Worm (Caenorhabditis elegans) whole organism, mixed stage, embryonic: ENCODE results near the gene pkhm-2.

Source experiments
- M03D4.4 ChIP-seq: sonication (generic microtip); optimal IDR thresholded peaks from 2 replicates; lab custom pipeline; 2017; ENCODE audit warnings: mild to moderate bottlenecking, missing genetic modification characterization, missing compliant biosample characterization
- bed-3 ChIP-seq: fragments of 200-800 bp; sonication (Bioruptor generic); optimal IDR thresholded peaks from 3 replicates; lab custom pipeline; 2018; ENCODE audit warnings: mild to moderate bottlenecking, missing genetic modification characterization, moderate library complexity, missing compliant biosample characterization
- blmp-1 ChIP-seq: fragments of 150-350 bp; optimal IDR thresholded peaks from 2 replicates; lab custom pipeline; 2014; ENCODE audit warnings: missing biosample characterization, missing genetic modification characterization
- ceh-39 ChIP-seq: fragments of 150-350 bp; optimal IDR thresholded peaks from 2 replicates; lab custom pipeline; 2014; ENCODE audit warnings: missing biosample characterization, missing genetic modification characterization
- ceh-43 ChIP-seq: fragments of 200-800 bp; sonication (Bioruptor generic); optimal IDR thresholded peaks from 2 replicates; lab custom pipeline; 2018; ENCODE audit warnings: mild to moderate bottlenecking, missing genetic modification characterization, moderate library complexity, missing compliant biosample characterization
- ceh-83 ChIP-seq: fragments of 200-800 bp; sonication (Bioruptor generic); optimal IDR thresholded peaks from 2 replicates; lab custom pipeline; 2018; ENCODE audit warnings: mild to moderate bottlenecking, missing genetic modification characterization, missing compliant biosample characterization
- ces-1 ChIP-seq: fragments of 150-350 bp; optimal IDR thresholded peaks from 2 replicates; lab custom pipeline; 2014; ENCODE audit warnings: missing biosample characterization, missing genetic modification reagents, missing genetic modification characterization
- drap-1 ChIP-seq: fragments of 200-800 bp; sonication (Bioruptor generic); optimal IDR thresholded peaks from 3 replicates; lab custom pipeline; 2018; ENCODE audit warnings: mild to moderate bottlenecking, missing genetic modification characterization, missing compliant biosample characterization
- elt-1 ChIP-seq: sonication (generic microtip); optimal IDR thresholded peaks from 2 replicates; lab custom pipeline; 2017; ENCODE audit warnings: missing genetic modification characterization, mild to moderate bottlenecking, missing compliant biosample characterization, antibody characterized with exemption, moderate library complexity, borderline replicate concordance; ENCODE audit not compliant: insufficient read depth
- elt-3 ChIP-seq: fragments of 150-350 bp; optimal IDR thresholded peaks from 2 replicates; lab custom pipeline; 2014; ENCODE audit warnings: missing biosample characterization, missing genetic modification characterization
- ham-2 ChIP-seq: fragments of 200-800 bp; sonication (Bioruptor generic); optimal IDR thresholded peaks from 2 replicates; lab custom pipeline; 2018; ENCODE audit warnings: mild to moderate bottlenecking, missing genetic modification characterization, missing compliant biosample characterization
- hlh-1 ChIP-seq: fragments of 150-350 bp; optimal IDR thresholded peaks from 2 replicates; lab custom pipeline; 2014; ENCODE audit warnings: missing biosample characterization, missing genetic modification reagents, missing genetic modification characterization
- lin-13 ChIP-seq: fragments of 150-350 bp; optimal IDR thresholded peaks from 2 replicates; lab custom pipeline; 2014; ENCODE audit warnings: missing biosample characterization, missing genetic modification characterization
- lin-32 ChIP-seq: fragments of 200-800 bp; sonication (Bioruptor generic); optimal IDR thresholded peaks from 2 replicates; lab custom pipeline; 2018; ENCODE audit warnings: mild to moderate bottlenecking, missing genetic modification characterization, missing compliant biosample characterization
- lsy-2 ChIP-seq: fragments of 150-350 bp; optimal IDR thresholded peaks from 2 replicates; lab custom pipeline; 2014; ENCODE audit warnings: missing biosample characterization, missing genetic modification characterization
- mab-5 ChIP-seq: fragments of 150-350 bp; optimal IDR thresholded peaks from 2 replicates; lab custom pipeline; 2014; ENCODE audit warnings: missing biosample characterization, missing genetic modification characterization
- mep-1 ChIP-seq: fragments of 150-350 bp; optimal IDR thresholded peaks from 2 replicates; lab custom pipeline; 2017; ENCODE audit warnings: missing biosample characterization, missing genetic modification reagents, missing genetic modification characterization, inconsistent platforms
- mls-2 ChIP-seq: sonication (generic microtip); optimal IDR thresholded peaks from 2 replicates; lab custom pipeline; 2016; ENCODE audit warnings: mild to moderate bottlenecking, missing genetic modification characterization, moderate library complexity, missing compliant biosample characterization
- nhr-12 ChIP-seq: fragments of 150-350 bp; optimal IDR thresholded peaks from 2 replicates; lab custom pipeline; 2014; ENCODE audit warnings: missing biosample characterization, missing genetic modification characterization
- nhr-2 ChIP-seq: fragments of 150-350 bp; optimal IDR thresholded peaks from 2 replicates; lab custom pipeline; 2014; ENCODE audit warnings: missing biosample characterization, missing genetic modification characterization
- nhr-237 ChIP-seq: fragments of 150-350 bp; optimal IDR thresholded peaks from 2 replicates; lab custom pipeline; 2014; ENCODE audit warnings: missing biosample characterization, missing genetic modification characterization
- nhr-28 ChIP-seq: fragments of 150-350 bp; optimal IDR thresholded peaks from 2 replicates; lab custom pipeline; 2014; ENCODE audit warnings: missing biosample characterization, missing genetic modification characterization
- nhr-76 ChIP-seq: sonication (generic microtip); optimal IDR thresholded peaks from 2 replicates; lab custom pipeline; 2017; ENCODE audit warnings: missing biosample characterization, missing genetic modification characterization
- pha-4 ChIP-seq: fragments of 150-350 bp; optimal IDR thresholded peaks from 2 replicates; lab custom pipeline; 2018; ENCODE audit warnings: missing biosample characterization, missing genetic modification reagents, missing genetic modification characterization
- sem-2 ChIP-seq: fragments of 200-800 bp; sonication (Bioruptor generic); optimal IDR thresholded peaks from 2 replicates; lab custom pipeline; 2018; ENCODE audit warnings: mild to moderate bottlenecking, missing genetic modification characterization, missing compliant biosample characterization
- snpc-4 ChIP-seq: fragments of 150-350 bp; optimal IDR thresholded peaks from 2 replicates; lab custom pipeline; 2014; ENCODE audit warnings: missing biosample characterization, missing genetic modification characterization
- sptf-1 ChIP-seq: sonication (generic microtip); optimal IDR thresholded peaks from 2 replicates; lab custom pipeline; 2017; ENCODE audit warnings: mild to moderate bottlenecking, missing genetic modification characterization, moderate library complexity, missing compliant biosample characterization
- unc-120 ChIP-seq: sonication (generic microtip); optimal IDR thresholded peaks from 2 replicates; lab custom pipeline; 2017; ENCODE audit warnings: missing genetic modification characterization, missing compliant biosample characterization; ENCODE audit not compliant: poor library complexity, severe bottlenecking
- unc-39 ChIP-seq: fragments of 150-350 bp; optimal IDR thresholded peaks from 2 replicates; lab custom pipeline; 2014; ENCODE audit warnings: missing biosample characterization, missing genetic modification characterization
- unc-62 ChIP-seq: fragments of 150-350 bp; optimal IDR thresholded peaks from 2 replicates; lab custom pipeline; 2014; ENCODE audit warnings: missing biosample characterization, missing genetic modification reagents, missing genetic modification characterization
- zip-8 ChIP-seq: fragments of 150-350 bp; optimal IDR thresholded peaks from 2 replicates; lab custom pipeline; 2014; ENCODE audit warnings: missing biosample characterization, missing genetic modification characterization
- ztf-11 ChIP-seq: fragments of 150-350 bp; optimal IDR thresholded peaks from 2 replicates; lab custom pipeline; 2014; ENCODE audit warnings: missing biosample characterization, missing genetic modification characterization

Gene pkhm-2

DNA sequence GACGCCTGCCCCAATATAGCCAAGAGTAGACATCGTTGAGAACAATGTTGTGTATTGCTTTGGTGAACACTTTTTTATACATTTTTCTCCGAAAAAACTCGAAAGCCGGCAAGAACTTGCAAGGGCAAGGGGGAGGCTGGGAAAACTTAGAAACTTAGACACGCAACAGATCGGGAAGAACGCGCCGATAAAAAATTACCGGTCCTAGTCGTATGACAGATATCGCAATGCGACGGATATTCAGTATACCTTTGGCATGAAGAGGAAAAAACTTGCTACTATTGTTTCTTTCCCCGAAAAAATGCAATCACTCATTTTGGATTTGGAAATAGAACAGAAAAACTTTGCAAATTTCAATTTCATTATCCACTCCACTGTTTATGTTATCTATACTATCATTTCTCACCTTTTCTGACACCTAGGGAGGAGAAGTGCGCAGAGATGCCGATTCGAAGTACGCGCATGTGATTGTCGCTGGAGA lies 4.8 kb downstream of the pkhm-2 start, which contains the start of gene col-41:
Gene col-41 (minus strand): TSS at position 51 of the 481 bp plus-strand sequence.
- TF ChIP-seq ztf-11 (tag; lab: Kevin White, UChicago) = no peak
- no peak for TF ChIP-seq nhr-28 (tag; lab: Kevin White, UChicago)
- TF ChIP-seq hlh-1 = no peak
- TF ChIP-seq lin-32 (GFP tag; lab: Kevin White, UChicago) = no peak
- TF ChIP-seq unc-62 = no peak
- no peak for TF ChIP-seq unc-120 (tag; lab: Kevin White, UChicago)
- TF ChIP-seq lin-13 (tag; lab: Kevin White, UChicago) = no peak
- no peak for TF ChIP-seq blmp-1 (tag; lab: Kevin White, UChicago)
- no peak for TF ChIP-seq ces-1 (GFP tag; lab: Kevin White, UChicago)
- no peak for TF ChIP-seq snpc-4 (tag; lab: Kevin White, UChicago)
- TF ChIP-seq nhr-12 (tag; lab: Kevin White, UChicago) = no peak
- no peak for TF ChIP-seq nhr-2
- TF ChIP-seq ceh-83 = no peak
- no peak for TF ChIP-seq bed-3 (GFP tag; lab: Kevin White, UChicago)

DNA sequence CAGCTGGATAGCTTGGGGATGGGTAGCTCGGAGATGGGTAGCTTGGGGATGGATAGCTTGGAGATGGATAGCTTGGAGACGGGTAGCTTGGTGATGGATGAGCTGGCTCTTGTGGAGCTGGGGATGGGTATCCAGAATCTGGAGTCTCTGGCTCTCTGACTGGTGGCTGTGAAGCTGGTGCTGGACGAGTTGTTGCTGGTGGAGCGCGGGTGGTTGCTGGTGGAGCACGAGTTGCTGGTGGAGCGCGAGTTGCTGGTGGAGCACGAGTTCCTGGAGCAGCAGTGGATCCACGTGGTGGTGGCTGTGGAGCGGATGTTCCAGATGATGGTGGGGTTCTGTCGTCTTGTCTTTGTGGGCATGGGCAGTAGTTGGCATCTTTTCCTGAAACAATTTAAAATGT lies 6.1 kb downstream of the pkhm-2 start:
- TF ChIP-seq zip-8 = no peak
- TF ChIP-seq elt-1 (tag; lab: Kevin White, UChicago) = no peak
- no peak for TF ChIP-seq hlh-1
- no peak for TF ChIP-seq ztf-11 (tag; lab: Kevin White, UChicago)
- no peak for TF ChIP-seq nhr-2
- no peak for TF ChIP-seq lsy-2 (tag; lab: Kevin White, UChicago)
- no peak for TF ChIP-seq sem-2 (GFP tag; lab: Kevin White, UChicago)
- no peak for TF ChIP-seq unc-39 (tag; lab: Kevin White, UChicago)
- no peak for TF ChIP-seq snpc-4 (tag; lab: Kevin White, UChicago)
- no peak for TF ChIP-seq mab-5
- TF ChIP-seq ham-2 (GFP tag; lab: Kevin White, UChicago) = no peak
- TF ChIP-seq M03D4.4 = no peak
- TF ChIP-seq pha-4 = no peak

DNA sequence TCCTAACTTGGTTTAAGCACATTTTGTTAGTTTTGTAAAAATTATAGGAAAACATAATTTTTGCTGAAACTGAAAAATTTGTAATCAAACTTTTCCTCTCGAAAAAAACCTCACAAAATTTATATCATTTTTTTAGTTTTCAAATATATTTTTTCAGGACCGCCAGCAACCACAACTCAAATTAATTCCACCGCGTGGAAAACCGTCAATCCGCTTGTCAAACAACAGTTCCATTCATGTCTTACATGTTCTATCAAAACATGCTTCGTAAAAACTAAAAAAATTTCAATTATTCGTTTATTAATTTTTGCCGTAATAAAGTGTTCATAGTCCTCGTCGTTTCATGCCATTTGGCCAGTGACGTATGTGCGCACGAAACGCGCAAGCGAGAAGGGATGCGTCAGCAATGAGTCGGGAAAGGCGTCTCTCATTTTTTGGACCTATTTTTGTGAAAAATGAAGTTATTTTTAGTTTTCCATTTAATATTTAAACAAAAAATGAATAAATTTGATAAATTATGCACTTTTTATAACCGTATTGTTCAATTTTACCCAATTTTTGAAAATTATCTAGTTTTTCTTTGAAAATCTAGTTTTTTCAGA lies 7.9 kb downstream of the pkhm-2 start, which contains the start of gene ucr-2.2:
Gene ucr-2.2 (plus strand): TSS at position 602 of the 602 bp plus-strand sequence.
- TF ChIP-seq mls-2 (peak; percentile 19), elt-1 (tag; lab: Kevin White, UChicago) (no peak), zip-8 (no peak), drap-1 (GFP tag; lab: Kevin White, UChicago) (peak; percentile 54), ceh-83 (no peak), nhr-2 (no peak), elt-3 (tag; lab: Kevin White, UChicago) (no peak), M03D4.4 (peak; percentile 57), hlh-1 (peak; percentile 38), nhr-237 (tag; lab: Kevin White, UChicago) (peak; percentile 45), unc-62 (peak; percentile 1), sptf-1 (tag; lab: Kevin White, UChicago) (peak; percentile 70), ceh-39 (tag; lab: Kevin White, UChicago) (no peak), mep-1 (tag; lab: Kevin White, UChicago) (peak; percentile 73), unc-120 (tag; lab: Kevin White, UChicago) (peak; percentile 63), lsy-2 (tag; lab: Kevin White, UChicago) (peak; percentile 56), bed-3 (GFP tag; lab: Kevin White, UChicago) (peak; percentile 36), mab-5 (no peak), ceh-43 (GFP tag; lab: Kevin White, UChicago) (peak; percentile 15), lin-13 (tag; lab: Kevin White, UChicago) (peak; percentile 67)

DNA sequence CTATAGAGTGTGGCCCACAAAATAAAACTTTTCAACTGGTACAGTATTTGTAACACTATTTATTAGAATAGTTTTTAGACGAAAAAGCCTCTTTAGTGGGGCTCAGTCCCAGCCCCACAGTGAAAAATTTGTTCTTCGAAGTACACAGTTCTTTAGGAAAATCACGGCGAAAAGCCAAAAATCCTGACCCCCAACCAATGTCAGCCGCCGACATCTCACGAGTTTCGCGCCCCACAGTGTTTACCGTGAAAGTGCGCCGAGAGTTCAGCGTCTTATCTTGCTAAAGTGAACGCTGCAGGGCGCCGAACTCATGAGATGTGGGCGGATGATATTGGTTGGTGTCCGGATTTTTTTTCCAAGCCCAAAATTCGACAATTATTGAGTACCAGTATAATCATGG lies 10.3 kb downstream of the pkhm-2 start:
- no peak for TF ChIP-seq bed-3 (GFP tag; lab: Kevin White, UChicago)
- no peak for TF ChIP-seq elt-1 (tag; lab: Kevin White, UChicago)
- TF ChIP-seq ces-1 (GFP tag; lab: Kevin White, UChicago) = no peak
- no peak for TF ChIP-seq lin-32 (GFP tag; lab: Kevin White, UChicago)
- no peak for TF ChIP-seq ham-2 (GFP tag; lab: Kevin White, UChicago)
- no peak for TF ChIP-seq pha-4
- no peak for TF ChIP-seq sptf-1 (tag; lab: Kevin White, UChicago)
- TF ChIP-seq zip-8 = no peak
- TF ChIP-seq nhr-76 (tag; lab: Kevin White, UChicago) = no peak
